Fruit fly (Drosophila melanogaster) S2 (cell line): Measurements from ENCODE around the gene hwt.

Experiments used
- CG8478 ChIP-seq: fragments of >200 bp; optimal IDR thresholded peaks from 2 replicates; lab custom pipeline; 2018
- CTCF ChIP-seq, 2 experiments: fragments of >200 bp; optimal IDR thresholded peaks; 2 replicates each; lab custom pipeline; 2018

dm6 chrX:12575827-12576408 is 7.7 kb upstream of the hwt start:
- TF ChIP-seq CG8478 (lab: Kevin White, UChicago) (no peak), CTCF (optimal IDR thresholded peaks at IDR 0.05; lab: Kevin White, UChicago) (no peak)
